Fruit fly (Drosophila melanogaster) whole organism, embryonic: ENCODE data around the gene RunxB.

ENCODE experiments used
- Ada2b ChIP-seq: fragments of 200-800 bp; sonication (Bioruptor generic); IDR thresholded peaks from 2 replicates; pipeline ENCODE4 v1.3.6; 2022; ENCODE audit warnings: missing biosample characterization, missing genetic modification characterization
- Adf1 ChIP-seq: fragments of 200-800 bp; sonication (Bioruptor generic); IDR thresholded peaks from 2 replicates; pipeline ENCODE4 v1.3.6; 2022; ENCODE audit warnings: missing biosample characterization, missing genetic modification characterization
- Bgb ChIP-seq: fragments of 200-800 bp; sonication (Bioruptor generic); IDR thresholded peaks from 2 replicates; pipeline ENCODE4 v1.3.6; 2022; ENCODE audit warnings: missing biosample characterization, missing genetic modification characterization; ENCODE audit not compliant: partially characterized antibody
- Blimp-1 ChIP-seq: fragments of 200-800 bp; sonication (Bioruptor generic); optimal IDR thresholded peaks from 3 replicates; lab custom pipeline; 2018; ENCODE audit warnings: missing biosample characterization, missing genetic modification characterization, mild to moderate bottlenecking, moderate library complexity, missing genetic modification reagents
- CG10462 ChIP-seq: fragments of 200-800 bp; sonication (Bioruptor generic); optimal IDR thresholded peaks from 2 replicates; lab custom pipeline; 2016; ENCODE audit warnings: missing biosample characterization, missing genetic modification characterization
- CG10959 ChIP-seq: fragments of 200-800 bp; sonication (Bioruptor generic); IDR thresholded peaks from 2 replicates; pipeline ENCODE4 v1.3.6; 2022; ENCODE audit warnings: missing biosample characterization, missing genetic modification characterization
- CG11398 ChIP-seq: fragments of 200-800 bp; sonication (Bioruptor generic); optimal IDR thresholded peaks from 2 replicates; lab custom pipeline; 2016; ENCODE audit warnings: missing biosample characterization, missing genetic modification characterization
- CG12299 ChIP-seq: fragments of 200-800 bp; sonication (Bioruptor generic); optimal IDR thresholded peaks from 2 replicates; lab custom pipeline; 2018; ENCODE audit warnings: missing biosample characterization, mild to moderate bottlenecking, missing genetic modification characterization
- CG14441 ChIP-seq: fragments of 200-800 bp; sonication (Bioruptor generic); IDR thresholded peaks from 2 replicates; pipeline ENCODE4 v1.3.6; 2022; ENCODE audit warnings: missing biosample characterization, missing genetic modification characterization
- CG17361 ChIP-seq: fragments of 200-800 bp; sonication (Bioruptor generic); IDR thresholded peaks from 3 replicates; pipeline ENCODE4 v1.3.6; 2022; ENCODE audit warnings: missing biosample characterization, missing genetic modification characterization
- CG17568 ChIP-seq: fragments of 200-800 bp; sonication (Bioruptor generic); optimal IDR thresholded peaks from 2 replicates; lab custom pipeline; 2018; ENCODE audit warnings: missing biosample characterization, mild to moderate bottlenecking, missing genetic modification characterization, moderate library complexity
- CG18599 ChIP-seq: fragments of 200-800 bp; sonication (Bioruptor generic); optimal IDR thresholded peaks from 3 replicates; lab custom pipeline; 2017; ENCODE audit warnings: missing biosample characterization, missing genetic modification characterization, mild to moderate bottlenecking, moderate library complexity, missing genetic modification reagents
- CG2120 ChIP-seq: fragments of 200-800 bp; sonication (Bioruptor generic); optimal IDR thresholded peaks from 3 replicates; lab custom pipeline; 2016; ENCODE audit warnings: missing biosample characterization, missing genetic modification characterization
- CG31441 ChIP-seq: fragments of 200-800 bp; sonication (Bioruptor generic); IDR thresholded peaks from 2 replicates; pipeline ENCODE4 v1.3.6; 2022; ENCODE audit warnings: missing biosample characterization, missing genetic modification characterization
- CG3847 ChIP-seq: fragments of 200-800 bp; sonication (Bioruptor generic); IDR thresholded peaks from 2 replicates; pipeline ENCODE4 v1.3.6; 2022; ENCODE audit warnings: missing biosample characterization, missing genetic modification characterization
- CG4360 ChIP-seq: fragments of 200-800 bp; sonication (Bioruptor generic); IDR thresholded peaks from 2 replicates; pipeline ENCODE4 v1.3.6; 2022; ENCODE audit warnings: missing biosample characterization, missing genetic modification characterization
- CG7745 ChIP-seq: fragments of 200-800 bp; sonication (Bioruptor generic); optimal IDR thresholded peaks from 2 replicates; lab custom pipeline; 2018; ENCODE audit warnings: missing biosample characterization, mild to moderate bottlenecking, missing genetic modification characterization, moderate library complexity
- CG7839 ChIP-seq: fragments of 200-800 bp; sonication (Bioruptor generic); optimal IDR thresholded peaks from 3 replicates; lab custom pipeline; 2018; ENCODE audit warnings: missing biosample characterization, mild to moderate bottlenecking, missing genetic modification characterization, moderate library complexity
- CG9727 ChIP-seq: fragments of 200-800 bp; sonication (Bioruptor generic); optimal IDR thresholded peaks from 3 replicates; lab custom pipeline; 2017; ENCODE audit warnings: missing biosample characterization, mild to moderate bottlenecking, missing genetic modification characterization
- Chrac-16 ChIP-seq: fragments of 200-800 bp; sonication (Bioruptor generic); optimal IDR thresholded peaks from 3 replicates; lab custom pipeline; 2016; ENCODE audit warnings: missing biosample characterization, missing genetic modification characterization
- D19A ChIP-seq: fragments of 200-800 bp; optimal IDR thresholded peaks from 3 replicates; lab custom pipeline; 2019; ENCODE audit warnings: missing biosample characterization, mild to moderate bottlenecking, missing genetic modification characterization, moderate library complexity
- E2f2 ChIP-seq: fragments of 200-800 bp; sonication (Bioruptor generic); IDR thresholded peaks from 2 replicates; pipeline ENCODE4 v1.3.6; 2022; ENCODE audit warnings: missing biosample characterization, missing genetic modification characterization
- GATAe ChIP-seq: fragments of 200-800 bp; sonication (Bioruptor generic); conservative IDR thresholded peaks from 2 replicates; pipeline ENCODE4 v1.3.6; 2022; ENCODE audit warnings: missing biosample characterization, missing genetic modification characterization
- Hsf ChIP-seq: fragments of 200-800 bp; sonication (Bioruptor generic); optimal IDR thresholded peaks from 3 replicates; lab custom pipeline; 2016; ENCODE audit warnings: missing biosample characterization, missing genetic modification characterization
- Xrp1 ChIP-seq: fragments of 200-800 bp; sonication (Bioruptor generic); IDR thresholded peaks from 2 replicates; pipeline ENCODE4 v1.3.6; 2022; ENCODE audit warnings: missing biosample characterization, missing genetic modification characterization
- ato ChIP-seq: fragments of 200-800 bp; sonication (Bioruptor generic); IDR thresholded peaks from 2 replicates; pipeline ENCODE4 v1.3.6; 2022; ENCODE audit warnings: missing biosample characterization, missing genetic modification characterization; ENCODE audit not compliant: partially characterized antibody
- bsh ChIP-seq, 2 experiments: fragments of 200-800 bp; sonication (Bioruptor generic); optimal IDR thresholded peaks; 2 replicates each; lab custom pipeline; 2017 to 2018; ENCODE audit warnings: mild to moderate bottlenecking in 2 of 2, missing biosample characterization in 2 of 2, missing genetic modification characterization in 2 of 2, moderate library complexity in 1 of 2
- cg ChIP-seq: fragments of 200-800 bp; sonication (Bioruptor generic); optimal IDR thresholded peaks from 3 replicates; lab custom pipeline; 2019; ENCODE audit warnings: missing biosample characterization, mild to moderate bottlenecking, missing genetic modification characterization, moderate library complexity
- crc ChIP-seq: fragments of 200-800 bp; sonication (Bioruptor generic); optimal IDR thresholded peaks from 2 replicates; lab custom pipeline; 2016; ENCODE audit warnings: missing biosample characterization, missing genetic modification characterization
- cwo ChIP-seq: fragments of 200-800 bp; sonication (Bioruptor generic); optimal IDR thresholded peaks from 3 replicates; lab custom pipeline; 2017; ENCODE audit warnings: missing biosample characterization, missing genetic modification characterization, mild to moderate bottlenecking, moderate library complexity, missing genetic modification reagents
- dmrt99B ChIP-seq: fragments of 200-800 bp; sonication (Bioruptor generic); optimal IDR thresholded peaks from 2 replicates; lab custom pipeline; 2018; ENCODE audit warnings: missing biosample characterization, mild to moderate bottlenecking, missing genetic modification characterization, moderate library complexity
- fd64A ChIP-seq: fragments of 200-800 bp; sonication (Bioruptor generic); optimal IDR thresholded peaks from 3 replicates; lab custom pipeline; 2018; ENCODE audit warnings: missing biosample characterization, mild to moderate bottlenecking, missing genetic modification characterization
- fru ChIP-seq: fragments of >200 bp; optimal IDR thresholded peaks from 2 replicates; lab custom pipeline; 2017
- grau ChIP-seq: fragments of 200-800 bp; optimal IDR thresholded peaks from 3 replicates; lab custom pipeline; 2019; ENCODE audit warnings: missing biosample characterization, mild to moderate bottlenecking, missing genetic modification characterization, moderate library complexity
- gro ChIP-seq: fragments of 200-800 bp; sonication (Bioruptor generic); optimal IDR thresholded peaks from 2 replicates; lab custom pipeline; 2016; ENCODE audit warnings: missing biosample characterization, missing genetic modification characterization
- jigr1 ChIP-seq: fragments of 200-800 bp; sonication (Bioruptor generic); IDR thresholded peaks from 3 replicates; pipeline ENCODE4 v1.3.6; 2022; ENCODE audit warnings: missing biosample characterization, missing genetic modification characterization
- lbe ChIP-seq: fragments of 200-800 bp; sonication (Bioruptor generic); optimal IDR thresholded peaks from 2 replicates; lab custom pipeline; 2016; ENCODE audit warnings: missing biosample characterization, mild to moderate bottlenecking, missing genetic modification characterization
- lilli ChIP-seq: fragments of 200-800 bp; sonication (Bioruptor generic); optimal IDR thresholded peaks from 3 replicates; lab custom pipeline; 2016; ENCODE audit warnings: missing biosample characterization, missing genetic modification characterization
- mam ChIP-seq: fragments of 200-800 bp; sonication (Bioruptor generic); optimal IDR thresholded peaks from 3 replicates; lab custom pipeline; 2016; ENCODE audit warnings: missing biosample characterization, missing genetic modification characterization
- nmo ChIP-seq: fragments of 200-800 bp; sonication (Bioruptor generic); optimal IDR thresholded peaks from 2 replicates; lab custom pipeline; 2018; ENCODE audit warnings: missing biosample characterization, mild to moderate bottlenecking, missing genetic modification characterization, moderate library complexity
- pita ChIP-seq: fragments of 200-800 bp; sonication (Bioruptor generic); optimal IDR thresholded peaks from 2 replicates; lab custom pipeline; 2017; ENCODE audit warnings: missing biosample characterization, mild to moderate bottlenecking, missing genetic modification characterization
- pros ChIP-seq: fragments of 200-800 bp; sonication (Bioruptor generic); optimal IDR thresholded peaks from 3 replicates; lab custom pipeline; 2019; ENCODE audit warnings: missing biosample characterization, mild to moderate bottlenecking, missing genetic modification characterization, moderate library complexity
- pum ChIP-seq: fragments of 200-800 bp; sonication (Bioruptor generic); optimal IDR thresholded peaks from 2 replicates; lab custom pipeline; 2016; ENCODE audit warnings: missing biosample characterization, missing genetic modification characterization
- scrt ChIP-seq: fragments of 200-800 bp; sonication (Bioruptor generic); optimal IDR thresholded peaks from 2 replicates; lab custom pipeline; 2018; ENCODE audit warnings: missing biosample characterization, mild to moderate bottlenecking, missing genetic modification characterization, moderate library complexity
- sima ChIP-seq: fragments of 200-800 bp; sonication (Bioruptor generic); optimal IDR thresholded peaks from 2 replicates; lab custom pipeline; 2016; ENCODE audit warnings: missing biosample characterization, missing genetic modification characterization
- tin ChIP-seq: fragments of 200-800 bp; sonication (Bioruptor generic); optimal IDR thresholded peaks from 3 replicates; lab custom pipeline; 2016; ENCODE audit warnings: missing biosample characterization, missing genetic modification characterization
- tup ChIP-seq: fragments of 200-800 bp; sonication (Bioruptor generic); optimal IDR thresholded peaks from 2 replicates; lab custom pipeline; 2016; ENCODE audit warnings: missing biosample characterization, mild to moderate bottlenecking, missing genetic modification characterization, moderate library complexity
- unpg ChIP-seq: fragments of 200-800 bp; sonication (Bioruptor generic); optimal IDR thresholded peaks from 3 replicates; lab custom pipeline; 2018; ENCODE audit warnings: missing biosample characterization, mild to moderate bottlenecking, missing genetic modification characterization, moderate library complexity
- wdn ChIP-seq: fragments of 200-800 bp; sonication (Bioruptor generic); IDR thresholded peaks from 2 replicates; pipeline ENCODE4 v1.3.6; 2022; ENCODE audit warnings: missing biosample characterization, missing genetic modification characterization

The RunxB gene

dm6 chrX:20509535-20510424 lies 28.5 kb upstream of the RunxB start (continued):
- TF ChIP-seq Chrac-16 (GFP tag; lab: Kevin White, UChicago): no peak
- peak; percentile 13 for TF ChIP-seq CG9727 (GFP tag; lab: Kevin White, UChicago)
- peak; percentile 77 for TF ChIP-seq Adf1 (GFP tag; lab: Robert Waterston, UW)
- 0 out of 3 replicates have a peak, but pooled peaks have one; percentile 9 for TF ChIP-seq CG17361 (GFP tag; lab: Robert Waterston, UW)
- peak; percentile 59 for TF ChIP-seq CG4360 (GFP tag; lab: Robert Waterston, UW)
- peak; percentile 37 for TF ChIP-seq lbe (GFP tag; lab: Kevin White, UChicago)
- TF ChIP-seq Blimp-1: peak; percentile 20
- TF ChIP-seq lilli (GFP tag; lab: Kevin White, UChicago): peak; percentile 12
- TF ChIP-seq Xrp1 (GFP tag; lab: Robert Waterston, UW): peak; percentile 56
- TF ChIP-seq crc (GFP tag; lab: Kevin White, UChicago): no peak
- TF ChIP-seq Hsf (GFP tag; lab: Kevin White, UChicago): peak; percentile 23
- no peak for TF ChIP-seq Bgb
- TF ChIP-seq CG14441: peak; percentile 31; the same call in 1 of the 2 replicates
- no peak for TF ChIP-seq pita (GFP tag; lab: Kevin White, UChicago)
- peak; percentile 38 for TF ChIP-seq CG2120
- no peak for TF ChIP-seq tin (GFP tag; lab: Kevin White, UChicago)
- TF ChIP-seq D19A (tag; lab: Kevin White, UChicago): peak; percentile 14
- no peak for TF ChIP-seq tup (GFP tag; lab: Kevin White, UChicago)
- TF ChIP-seq CG3847: no peak
- TF ChIP-seq E2f2 (GFP tag; lab: Robert Waterston, UW): no peak
- TF ChIP-seq sima (GFP tag; lab: Kevin White, UChicago): no peak
- TF ChIP-seq CG31441 (GFP tag; lab: Robert Waterston, UW): peak; percentile 46
- peak; percentile 40 for TF ChIP-seq CG7839 (tag; lab: Kevin White, UChicago)
- TF ChIP-seq scrt: peak; percentile 53
- peak; percentile 10 for TF ChIP-seq unpg
- no peak for TF ChIP-seq CG11398 (GFP tag; lab: Kevin White, UChicago)
- TF ChIP-seq CG10462 (GFP tag; lab: Kevin White, UChicago): no peak
- no peak for TF ChIP-seq ato
- TF ChIP-seq bsh (GFP tag; optimal IDR thresholded peaks at IDR 0.05; lab: Kevin White, UChicago): peak in 1 of 2 experiments; percentile 36
- TF ChIP-seq pros (GFP tag; lab: Kevin White, UChicago): peak; percentile 55
- no peak for TF ChIP-seq pum (GFP tag; lab: Kevin White, UChicago)
- TF ChIP-seq CG12299 (tag; lab: Kevin White, UChicago): no peak
- no peak for TF ChIP-seq GATAe (GFP tag; lab: Robert Waterston, UW)
- TF ChIP-seq CG18599 (GFP tag; lab: Kevin White, UChicago): peak; percentile 18
- no peak for TF ChIP-seq CG7745 (tag; lab: Kevin White, UChicago)
- peak; percentile 1 for TF ChIP-seq dmrt99B (tag; lab: Kevin White, UChicago)
- TF ChIP-seq cg (GFP tag; lab: Kevin White, UChicago): peak; percentile 74
- TF ChIP-seq mam (GFP tag; lab: Kevin White, UChicago): no peak
- peak; percentile 0 for TF ChIP-seq cwo (GFP tag; lab: Kevin White, UChicago)
- TF ChIP-seq wdn (GFP tag; lab: Robert Waterston, UW): no peak
- no peak for TF ChIP-seq CG17568 (GFP tag; lab: Kevin White, UChicago)
- TF ChIP-seq grau (tag; lab: Kevin White, UChicago): peak; percentile 34
- TF ChIP-seq fru (lab: Kevin White, UChicago): no peak
- TF ChIP-seq Ada2b (GFP tag; lab: Robert Waterston, UW): peak; percentile 34; the same call in 1 of the 2 replicates
- peak; percentile 6 for TF ChIP-seq nmo
- TF ChIP-seq jigr1 (GFP tag; lab: Robert Waterston, UW): no peak
- TF ChIP-seq gro (GFP tag; lab: Kevin White, UChicago): no peak
- TF ChIP-seq CG10959 (GFP tag; lab: Robert Waterston, UW): no peak
- TF ChIP-seq fd64A (GFP tag; lab: Kevin White, UChicago): no peak
